Fruit fly (Drosophila melanogaster) whole organism, embryonic: ENCODE results near the gene axo.

Source experiments
- Abd-B ChIP-seq: fragments of 200-800 bp; sonication (Bioruptor generic); optimal IDR thresholded peaks from 2 replicates; lab custom pipeline; 2018; ENCODE audit warnings: missing biosample characterization, mild to moderate bottlenecking, missing genetic modification characterization, moderate library complexity
- CG10321 ChIP-seq: fragments of 200-800 bp; sonication (Bioruptor generic); IDR thresholded peaks from 2 replicates; pipeline ENCODE4 v1.3.6; 2022; ENCODE audit warnings: missing biosample characterization, missing genetic modification characterization
- CG10543 ChIP-seq: fragments of 200-800 bp; sonication (Bioruptor generic); optimal IDR thresholded peaks from 3 replicates; lab custom pipeline; 2017; ENCODE audit warnings: missing biosample characterization, mild to moderate bottlenecking, missing genetic modification characterization, moderate library complexity
- CG11085 ChIP-seq: fragments of 200-800 bp; sonication (Bioruptor generic); IDR thresholded peaks from 2 replicates; pipeline ENCODE4 v1.3.6; 2022; ENCODE audit warnings: missing biosample characterization, missing genetic modification characterization
- CG11696 ChIP-seq: fragments of 200-800 bp; sonication (Bioruptor generic); IDR thresholded peaks from 2 replicates; pipeline ENCODE4 v1.3.6; 2022; ENCODE audit warnings: missing biosample characterization, missing genetic modification characterization
- CG12299 ChIP-seq: fragments of 200-800 bp; sonication (Bioruptor generic); optimal IDR thresholded peaks from 2 replicates; lab custom pipeline; 2018; ENCODE audit warnings: missing biosample characterization, mild to moderate bottlenecking, missing genetic modification characterization
- CG1233 ChIP-seq: fragments of 200-800 bp; sonication (Bioruptor generic); optimal IDR thresholded peaks from 4 replicates; lab custom pipeline; 2018; ENCODE audit warnings: missing biosample characterization, mild to moderate bottlenecking, missing genetic modification characterization
- CG13123 ChIP-seq: fragments of 200-800 bp; sonication (Bioruptor generic); optimal IDR thresholded peaks from 2 replicates; lab custom pipeline; 2016; ENCODE audit warnings: missing biosample characterization, missing genetic modification characterization
- CG14710 ChIP-seq: fragments of 200-800 bp; sonication (Bioruptor generic); optimal IDR thresholded peaks from 3 replicates; lab custom pipeline; 2019; ENCODE audit warnings: missing biosample characterization, mild to moderate bottlenecking, missing genetic modification characterization, moderate library complexity
- CG17912 ChIP-seq: fragments of 200-800 bp; sonication (Bioruptor generic); optimal IDR thresholded peaks from 2 replicates; lab custom pipeline; 2018; ENCODE audit warnings: missing biosample characterization, mild to moderate bottlenecking, missing genetic modification characterization
- CG18599 ChIP-seq: fragments of 200-800 bp; sonication (Bioruptor generic); optimal IDR thresholded peaks from 3 replicates; lab custom pipeline; 2017; ENCODE audit warnings: missing biosample characterization, missing genetic modification characterization, mild to moderate bottlenecking, moderate library complexity, missing genetic modification reagents
- CG30431 ChIP-seq: fragments of 200-800 bp; sonication (Bioruptor generic); optimal IDR thresholded peaks from 2 replicates; lab custom pipeline; 2017; ENCODE audit warnings: missing biosample characterization, missing genetic modification characterization
- CG4328 ChIP-seq: fragments of 200-800 bp; sonication (Bioruptor generic); optimal IDR thresholded peaks from 3 replicates; lab custom pipeline; 2017; ENCODE audit warnings: missing biosample characterization, missing genetic modification reagents, missing genetic modification characterization
- CG4707 ChIP-seq: fragments of 200-800 bp; sonication (Bioruptor generic); optimal IDR thresholded peaks from 2 replicates; lab custom pipeline; 2018; ENCODE audit warnings: missing biosample characterization, mild to moderate bottlenecking, missing genetic modification characterization, moderate library complexity
- CG6254 ChIP-seq: fragments of 200-800 bp; sonication (Bioruptor generic); optimal IDR thresholded peaks from 3 replicates; lab custom pipeline; 2017; ENCODE audit warnings: mild to moderate bottlenecking, missing biosample characterization, missing genetic modification reagents, missing genetic modification characterization
- CG6683 ChIP-seq: fragments of 200-800 bp; sonication (Bioruptor generic); optimal IDR thresholded peaks from 2 replicates; lab custom pipeline; 2017; ENCODE audit warnings: missing biosample characterization, mild to moderate bottlenecking, missing genetic modification characterization, missing genetic modification reagents
- CG6765 ChIP-seq: fragments of 200-800 bp; sonication (Bioruptor generic); optimal IDR thresholded peaks from 3 replicates; lab custom pipeline; 2017; ENCODE audit warnings: missing biosample characterization, mild to moderate bottlenecking, missing genetic modification characterization
- CG8281 ChIP-seq: fragments of 200-800 bp; sonication (Bioruptor generic); optimal IDR thresholded peaks from 2 replicates; lab custom pipeline; 2018; ENCODE audit warnings: missing biosample characterization, mild to moderate bottlenecking, missing genetic modification characterization, moderate library complexity
- CG9727 ChIP-seq: fragments of 200-800 bp; sonication (Bioruptor generic); optimal IDR thresholded peaks from 3 replicates; lab custom pipeline; 2017; ENCODE audit warnings: missing biosample characterization, mild to moderate bottlenecking, missing genetic modification characterization
- CkIIα-i1 ChIP-seq: fragments of 200-800 bp; sonication (Bioruptor generic); IDR thresholded peaks from 2 replicates; pipeline ENCODE4 v1.3.6; 2022; ENCODE audit warnings: missing biosample characterization, missing genetic modification characterization
- Dad ChIP-seq: fragments of 200-800 bp; sonication (Bioruptor generic); optimal IDR thresholded peaks from 3 replicates; lab custom pipeline; 2016; ENCODE audit warnings: missing biosample characterization, missing genetic modification characterization
- Dref ChIP-seq: fragments of 200-800 bp; sonication (Bioruptor generic); IDR thresholded peaks from 2 replicates; pipeline ENCODE4 v1.3.6; 2022; ENCODE audit warnings: missing biosample characterization, missing genetic modification characterization
- E2f2 ChIP-seq: fragments of 200-800 bp; sonication (Bioruptor generic); IDR thresholded peaks from 2 replicates; pipeline ENCODE4 v1.3.6; 2022; ENCODE audit warnings: missing biosample characterization, missing genetic modification characterization
- MESR4 ChIP-seq: fragments of 200-800 bp; sonication (Bioruptor generic); optimal IDR thresholded peaks from 2 replicates; lab custom pipeline; 2018; ENCODE audit warnings: missing biosample characterization, mild to moderate bottlenecking, missing genetic modification characterization, moderate library complexity
- Myb ChIP-seq: fragments of 200-800 bp; sonication (Bioruptor generic); optimal IDR thresholded peaks from 2 replicates; lab custom pipeline; 2016; ENCODE audit warnings: missing biosample characterization, missing genetic modification characterization
- Nf-YB ChIP-seq: fragments of 200-800 bp; sonication (Bioruptor generic); optimal IDR thresholded peaks from 3 replicates; lab custom pipeline; 2019; ENCODE audit warnings: missing biosample characterization, mild to moderate bottlenecking, missing genetic modification characterization, moderate library complexity
- Side ChIP-seq: fragments of 200-800 bp; sonication (Bioruptor generic); optimal IDR thresholded peaks from 2 replicates; lab custom pipeline; 2016; ENCODE audit warnings: missing biosample characterization, missing genetic modification characterization
- Sry-δ ChIP-seq: fragments of 200-800 bp; sonication (Bioruptor generic); optimal IDR thresholded peaks from 2 replicates; lab custom pipeline; 2016; ENCODE audit warnings: missing biosample characterization, missing genetic modification characterization
- Trl ChIP-seq, 3 experiments: fragments of >200 bp in 2 of 3; fragments of 200-800 bp in 1 of 3; sonication (Bioruptor generic) in 1 of 3; optimal IDR thresholded peaks; 2 replicates in 1 of 3; 3 replicates in 2 of 3; lab custom pipeline; 2016 to 2017; ENCODE audit warnings: missing biosample characterization in 1 of 3, missing genetic modification characterization in 1 of 3
- YL-1 ChIP-seq: fragments of 200-800 bp; sonication (Bioruptor generic); optimal IDR thresholded peaks from 3 replicates; lab custom pipeline; 2017; ENCODE audit warnings: missing biosample characterization, mild to moderate bottlenecking, missing genetic modification characterization
- bbx ChIP-seq: fragments of 200-800 bp; sonication (Bioruptor generic); IDR thresholded peaks from 2 replicates; pipeline ENCODE4 v1.3.6; 2022; ENCODE audit warnings: missing biosample characterization, missing genetic modification characterization; ENCODE audit not compliant: partially characterized antibody
- chif ChIP-seq, 2 experiments: fragments of 200-800 bp; sonication (Bioruptor generic); optimal IDR thresholded peaks; 3 replicates each; lab custom pipeline; 2016; ENCODE audit warnings: missing biosample characterization in 2 of 2, missing genetic modification characterization in 2 of 2
- chinmo ChIP-seq: fragments of 200-800 bp; sonication (Bioruptor generic); IDR thresholded peaks from 4 replicates; pipeline ENCODE4 v1.3.6; 2022; ENCODE audit warnings: missing biosample characterization, missing genetic modification characterization; ENCODE audit not compliant: partially characterized antibody
- chn ChIP-seq: fragments of 200-800 bp; sonication (Bioruptor generic); optimal IDR thresholded peaks from 2 replicates; lab custom pipeline; 2016; ENCODE audit warnings: missing biosample characterization, missing genetic modification characterization
- grau ChIP-seq: fragments of 200-800 bp; optimal IDR thresholded peaks from 3 replicates; lab custom pipeline; 2019; ENCODE audit warnings: missing biosample characterization, mild to moderate bottlenecking, missing genetic modification characterization, moderate library complexity
- hkb ChIP-seq, 2 experiments: fragments of 200-800 bp in 1 of 2; fragments of >200 bp in 1 of 2; sonication (Bioruptor generic) in 1 of 2; IDR thresholded peaks in 1 of 2; optimal IDR thresholded peaks in 1 of 2; 2 replicates each; pipeline versions ENCODE4 v1.3.6 to Lab custom; 2017 to 2022; ENCODE audit warnings: missing biosample characterization in 1 of 2, missing genetic modification characterization in 1 of 2
- kni ChIP-seq: fragments of 200-800 bp; sonication (Bioruptor generic); optimal IDR thresholded peaks from 3 replicates; lab custom pipeline; 2017; ENCODE audit warnings: mild to moderate bottlenecking, missing biosample characterization, missing genetic modification reagents, missing genetic modification characterization
- nau ChIP-seq: fragments of 200-800 bp; sonication (Bioruptor generic); optimal IDR thresholded peaks from 3 replicates; lab custom pipeline; 2017; ENCODE audit warnings: missing biosample characterization, mild to moderate bottlenecking, missing genetic modification characterization, missing genetic modification reagents
- nom ChIP-seq: fragments of 200-800 bp; sonication (Bioruptor generic); optimal IDR thresholded peaks from 2 replicates; lab custom pipeline; 2017; ENCODE audit warnings: missing biosample characterization, missing genetic modification characterization, mild to moderate bottlenecking, moderate library complexity, missing genetic modification reagents
- pb ChIP-seq: fragments of 200-800 bp; sonication (Bioruptor generic); optimal IDR thresholded peaks from 3 replicates; lab custom pipeline; 2016; ENCODE audit warnings: missing biosample characterization, missing genetic modification characterization
- pfk ChIP-seq: fragments of 200-800 bp; sonication (Bioruptor generic); optimal IDR thresholded peaks from 2 replicates; lab custom pipeline; 2018; ENCODE audit warnings: missing biosample characterization, mild to moderate bottlenecking, missing genetic modification characterization, moderate library complexity
- sd ChIP-seq: fragments of 200-800 bp; sonication (Bioruptor generic); optimal IDR thresholded peaks from 3 replicates; lab custom pipeline; 2018; ENCODE audit warnings: missing biosample characterization, mild to moderate bottlenecking, missing genetic modification characterization, moderate library complexity
- sima ChIP-seq: fragments of 200-800 bp; sonication (Bioruptor generic); optimal IDR thresholded peaks from 2 replicates; lab custom pipeline; 2016; ENCODE audit warnings: missing biosample characterization, missing genetic modification characterization
- sug ChIP-seq: fragments of 200-800 bp; optimal IDR thresholded peaks from 2 replicates; lab custom pipeline; 2019; ENCODE audit warnings: missing biosample characterization, mild to moderate bottlenecking, missing genetic modification characterization, moderate library complexity
- vfl ChIP-seq: fragments of 200-800 bp; sonication (Bioruptor generic); optimal IDR thresholded peaks from 2 replicates; lab custom pipeline; 2016; ENCODE audit warnings: missing biosample characterization, missing genetic modification characterization
- z ChIP-seq: fragments of 200-800 bp; sonication (Bioruptor generic); IDR thresholded peaks from 3 replicates; pipeline ENCODE4 v1.3.6; 2022; ENCODE audit warnings: missing biosample characterization, missing genetic modification characterization

axo gene

DNA sequence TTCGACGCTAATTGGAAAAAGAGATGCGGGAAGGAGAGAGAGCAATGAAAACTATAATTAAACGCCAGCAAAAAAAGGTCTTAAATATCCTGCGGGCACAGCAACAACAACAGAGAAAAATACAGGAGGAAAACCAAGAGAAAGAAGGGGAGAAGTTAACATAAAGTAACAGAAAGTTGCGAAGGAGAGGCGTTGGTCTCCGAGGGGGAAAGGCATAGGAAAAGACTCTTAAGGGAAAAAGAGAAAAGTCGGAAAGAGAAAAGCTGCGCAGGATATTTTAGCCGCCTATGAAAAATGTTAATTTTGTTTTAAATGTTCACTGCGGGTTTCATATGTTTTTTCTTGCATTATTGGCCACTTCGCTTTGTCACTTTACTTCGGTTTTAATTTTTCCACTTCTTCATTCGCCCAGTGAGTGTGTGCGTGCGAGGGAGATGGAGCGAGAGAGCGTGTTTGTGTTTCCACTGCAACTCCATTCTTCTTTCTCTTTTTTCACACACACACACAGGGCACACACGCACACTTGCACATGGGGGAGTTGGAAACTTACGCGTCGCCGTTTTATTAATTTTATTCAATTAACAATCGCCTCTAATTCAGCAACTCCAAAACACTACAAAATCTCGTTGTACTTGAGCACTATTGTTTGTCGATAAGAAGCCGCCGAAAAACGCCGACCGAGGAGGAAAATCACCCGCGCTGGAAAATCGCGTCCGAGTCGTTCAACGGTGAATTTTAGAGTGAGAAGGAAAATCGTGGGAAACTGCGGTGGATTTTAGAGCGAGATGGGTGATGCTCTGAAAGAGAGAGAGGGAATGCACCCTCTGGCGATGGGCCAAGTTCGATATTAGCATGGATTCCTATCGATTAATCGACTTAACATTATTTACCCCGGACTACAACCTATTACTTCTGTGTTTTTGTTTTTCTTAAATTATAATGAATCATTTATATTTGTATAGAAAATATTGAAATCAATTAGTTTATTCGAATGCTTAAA, 61.4 kb downstream of the axo start, which contains the start of gene Src64B (continued):
- peak; percentile 34 for TF ChIP-seq sug (tag; lab: Kevin White, UChicago)
- TF ChIP-seq CG9727, result no peak
- peak; percentile 34 for TF ChIP-seq CG14710 (tag; lab: Kevin White, UChicago)
- peak; percentile 41 for TF ChIP-seq CG10543 (GFP tag; lab: Kevin White, UChicago)
- peak; percentile 56 for TF ChIP-seq CG12299 (tag; lab: Kevin White, UChicago)
- TF ChIP-seq pb, result no peak
- TF ChIP-seq nom, result peak; percentile 54
- peak; percentile 47 to 74 for TF ChIP-seq Trl (optimal IDR thresholded peaks at IDR 0.05; lab: Kevin White, UChicago)
- TF ChIP-seq Trl (GFP tag; optimal IDR thresholded peaks at IDR 0.05; lab: Kevin White, UChicago), result no peak
- no peak for TF ChIP-seq sima (GFP tag; lab: Kevin White, UChicago)
- no peak for TF ChIP-seq CG6765 (GFP tag; lab: Kevin White, UChicago)
- peak; percentile 95 for TF ChIP-seq Dref (GFP tag; lab: Robert Waterston, UW)
- TF ChIP-seq chif (GFP tag; optimal IDR thresholded peaks at IDR 0.05; lab: Kevin White, UChicago), result no peak
- peak; percentile 10 for TF ChIP-seq CG1233 (GFP tag; lab: Kevin White, UChicago)
- no peak for TF ChIP-seq CkIIα-i1
- TF ChIP-seq grau, result peak; percentile 38
- no peak for TF ChIP-seq CG11696
- no peak for TF ChIP-seq Dad (GFP tag; lab: Kevin White, UChicago)
- no peak for TF ChIP-seq CG11085 (GFP tag; lab: Robert Waterston, UW)
- no peak for TF ChIP-seq pfk (GFP tag; lab: Kevin White, UChicago)
- TF ChIP-seq Sry-δ (GFP tag; lab: Kevin White, UChicago), result peak; percentile 88
- TF ChIP-seq CG6683 (GFP tag; lab: Kevin White, UChicago), result no peak
- TF ChIP-seq z (GFP tag; lab: Robert Waterston, UW), result 0 out of 3 replicates have a peak, but pooled peaks have one; percentile 25
- no peak for TF ChIP-seq Abd-B (GFP tag; lab: Kevin White, UChicago)
- TF ChIP-seq sd (tag; lab: Kevin White, UChicago), result peak; percentile 41
- no peak for TF ChIP-seq CG8281 (tag; lab: Kevin White, UChicago)
- TF ChIP-seq CG4707, result peak; percentile 36
- TF ChIP-seq CG10321 (GFP tag; lab: Robert Waterston, UW), result peak; percentile 86
- TF ChIP-seq vfl (GFP tag; lab: Kevin White, UChicago), result peak; percentile 14
- TF ChIP-seq CG30431 (GFP tag; lab: Kevin White, UChicago), result no peak
- peak; percentile 11 for TF ChIP-seq chn (GFP tag; lab: Kevin White, UChicago)
- peak; percentile 38 for TF ChIP-seq CG17912 (GFP tag; lab: Kevin White, UChicago)
- TF ChIP-seq CG13123 (GFP tag; lab: Kevin White, UChicago), result no peak
- peak; percentile 45 for TF ChIP-seq nau
- peak; percentile 20 for TF ChIP-seq Myb (GFP tag; lab: Kevin White, UChicago)
- peak; percentile 73; the same call in 1 of the 2 replicates for TF ChIP-seq bbx (GFP tag; lab: Robert Waterston, UW)
- peak; percentile 14 for TF ChIP-seq CG6254 (GFP tag; lab: Kevin White, UChicago)
- TF ChIP-seq Nf-YB, result peak; percentile 27
- TF ChIP-seq MESR4 (GFP tag; lab: Kevin White, UChicago), result peak; percentile 81
- TF ChIP-seq kni (GFP tag; lab: Kevin White, UChicago), result peak; percentile 75
- peak; percentile 31 for TF ChIP-seq CG4328
- peak; percentile 28 for TF ChIP-seq CG18599 (GFP tag; lab: Kevin White, UChicago)
- peak; percentile 92 for TF ChIP-seq chinmo
- peak; percentile 17; the same call in 1 of the 2 replicates for TF ChIP-seq E2f2 (GFP tag; lab: Robert Waterston, UW)
- TF ChIP-seq YL-1 (GFP tag; lab: Kevin White, UChicago), result peak; percentile 74
- TF ChIP-seq Side (GFP tag; lab: Kevin White, UChicago), result peak; percentile 37
- no peak for TF ChIP-seq hkb (optimal IDR thresholded peaks at IDR 0.05; lab: Kevin White, UChicago)
- peak; percentile 46 for TF ChIP-seq hkb (GFP tag; IDR thresholded peaks at IDR 0.05; lab: Robert Waterston, UW)
